Worm (Caenorhabditis elegans): Measurements from ENCODE around the gene F41G3.19.

The F41G3.19 gene

DNA sequence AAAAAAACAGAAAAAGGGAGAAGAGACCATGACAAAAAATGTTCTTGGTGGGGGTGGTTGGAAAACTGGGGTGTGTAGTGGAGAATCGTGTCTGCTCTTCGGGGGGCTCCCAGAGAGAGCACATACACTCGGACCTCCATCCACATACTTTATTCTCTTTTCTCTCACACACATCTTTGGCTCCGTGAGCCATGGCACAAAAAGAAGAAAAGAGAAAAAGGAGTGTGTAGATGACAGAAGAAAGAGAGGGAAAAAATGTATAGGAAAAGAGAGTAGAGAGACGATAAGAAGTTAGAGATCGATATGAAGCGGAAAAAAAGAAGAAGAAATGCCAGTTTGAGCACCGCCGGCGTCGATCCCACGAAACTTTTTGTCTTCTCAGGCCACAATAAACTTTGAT, 42.9 kb downstream of the F41G3.19 start:
- TF ChIP-seq hmg-11 (tag; optimal IDR thresholded peaks at IDR 0.05) (peak; percentile 37), unc-62 (GFP tag; optimal IDR thresholded peaks at IDR 0.05) (peak; percentile 15), eor-1 (tag; optimal IDR thresholded peaks at IDR 0.05) (no peak), nhr-76 (tag; optimal IDR thresholded peaks at IDR 0.05) (no peak), lin-15B (tag; optimal IDR thresholded peaks at IDR 0.05) (peak; percentile 21), egl-5 (tag; optimal IDR thresholded peaks at IDR 0.05) (peak; percentile 18), nfya-1 (tag; optimal IDR thresholded peaks at IDR 0.05; ENCODE audit: insufficient read depth) (peak; percentile 78), lin-39 (tag; optimal IDR thresholded peaks at IDR 0.05) (peak; percentile 65)

DNA sequence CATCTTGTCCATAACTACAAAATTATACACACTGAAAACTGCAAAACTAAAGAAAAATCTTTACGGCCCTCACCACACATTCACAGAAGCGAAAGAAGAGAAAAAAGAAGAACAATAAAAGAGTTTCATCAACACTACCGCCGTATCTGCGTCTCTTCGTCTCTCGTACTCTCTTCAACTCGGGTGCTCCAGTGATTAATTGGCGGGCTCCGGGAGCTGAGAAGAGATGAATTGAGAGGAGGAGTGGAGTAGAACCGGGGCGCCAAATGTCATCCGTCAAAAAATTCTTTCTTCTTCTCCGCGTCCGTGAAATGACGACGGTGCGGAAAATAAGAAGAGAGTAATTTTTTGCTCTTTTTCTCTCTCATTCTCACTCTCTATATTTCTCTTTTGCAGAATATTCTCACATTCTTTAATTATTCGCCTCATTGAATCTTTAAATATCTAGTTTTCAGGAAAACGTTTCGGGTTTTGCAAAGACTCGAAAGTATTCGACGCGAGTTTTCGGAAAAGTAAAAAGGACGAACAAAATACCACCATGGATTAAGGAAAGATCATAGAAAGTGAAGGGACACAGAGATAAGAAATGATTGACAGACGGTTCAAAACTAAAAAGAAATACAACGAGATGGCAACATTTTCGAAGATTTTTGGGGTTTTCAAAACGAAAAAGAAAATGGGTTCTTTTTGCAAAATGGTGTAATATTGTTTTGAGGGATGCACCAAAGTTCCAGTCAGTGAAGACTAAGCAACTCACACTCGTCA, 44.2 kb downstream of the F41G3.19 start:
- TF ChIP-seq ceh-9 (tag; optimal IDR thresholded peaks at IDR 0.05) (no peak), elt-1 (tag; optimal IDR thresholded peaks at IDR 0.05) (peak; percentile 0), pqm-1 (tag; optimal IDR thresholded peaks at IDR 0.05) (no peak), unc-62 (GFP tag; optimal IDR thresholded peaks at IDR 0.05) (peak; percentile 27), nhr-237 (tag; optimal IDR thresholded peaks at IDR 0.05) (no peak), elt-2 (tag; optimal IDR thresholded peaks at IDR 0.05) (no peak), ztf-11 (tag; optimal IDR thresholded peaks at IDR 0.05) (no peak), ceh-28 (tag; optimal IDR thresholded peaks at IDR 0.05) (no peak), nhr-25 (tag; optimal IDR thresholded peaks at IDR 0.05) (no peak), ZK546.5 (tag; optimal IDR thresholded peaks at IDR 0.05) (no peak), lsy-12 (tag; optimal IDR thresholded peaks at IDR 0.05) (no peak), lin-39 (tag; optimal IDR thresholded peaks at IDR 0.05) (peak; percentile 96), nfya-1 (tag; optimal IDR thresholded peaks at IDR 0.05; ENCODE audit: insufficient read depth) (peak; percentile 52), nhr-23 (tag; optimal IDR thresholded peaks at IDR 0.05) (no peak), ztf-4 (tag; optimal IDR thresholded peaks at IDR 0.05) (no peak), nhr-43 (tag; optimal IDR thresholded peaks at IDR 0.05; ENCODE audit: poor library complexity, severe bottlenecking) (no peak), ama-1 (optimal IDR thresholded peaks at IDR 0.05) (no peak), zag-1 (tag; optimal IDR thresholded peaks at IDR 0.05) (no peak)

DNA sequence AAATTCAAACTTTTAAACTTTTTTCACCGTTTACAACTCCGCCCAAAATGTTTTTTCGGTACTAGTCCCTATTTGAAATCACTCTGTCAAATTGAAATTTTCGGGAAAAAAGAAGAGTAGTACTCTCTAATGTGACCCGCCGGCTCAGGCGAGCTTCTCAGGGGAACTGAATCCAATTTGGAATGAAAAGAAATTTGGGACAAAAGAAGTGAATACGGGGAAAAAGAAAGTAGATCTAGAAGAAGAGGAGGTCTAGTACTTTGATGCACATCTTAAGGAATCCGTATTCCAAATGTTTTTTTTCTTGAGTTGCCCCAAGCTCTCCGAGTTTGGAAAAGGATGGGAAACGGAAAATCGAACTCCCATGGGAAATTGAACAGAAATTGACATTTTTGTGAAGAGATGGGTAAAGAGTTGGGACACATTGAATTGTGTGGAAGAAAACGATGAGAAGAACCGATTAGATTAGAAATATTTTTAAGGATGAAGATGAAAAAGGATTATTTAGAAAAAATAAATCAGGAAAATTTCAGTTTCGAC, 45.3 kb downstream of the F41G3.19 start:
- TF ChIP-seq egl-27 (tag; optimal IDR thresholded peaks at IDR 0.05) = no peak
- TF ChIP-seq fkh-10 (GFP tag; optimal IDR thresholded peaks at IDR 0.05) = peak; percentile 44
- no peak for TF ChIP-seq ceh-9 (tag; optimal IDR thresholded peaks at IDR 0.05)

DNA sequence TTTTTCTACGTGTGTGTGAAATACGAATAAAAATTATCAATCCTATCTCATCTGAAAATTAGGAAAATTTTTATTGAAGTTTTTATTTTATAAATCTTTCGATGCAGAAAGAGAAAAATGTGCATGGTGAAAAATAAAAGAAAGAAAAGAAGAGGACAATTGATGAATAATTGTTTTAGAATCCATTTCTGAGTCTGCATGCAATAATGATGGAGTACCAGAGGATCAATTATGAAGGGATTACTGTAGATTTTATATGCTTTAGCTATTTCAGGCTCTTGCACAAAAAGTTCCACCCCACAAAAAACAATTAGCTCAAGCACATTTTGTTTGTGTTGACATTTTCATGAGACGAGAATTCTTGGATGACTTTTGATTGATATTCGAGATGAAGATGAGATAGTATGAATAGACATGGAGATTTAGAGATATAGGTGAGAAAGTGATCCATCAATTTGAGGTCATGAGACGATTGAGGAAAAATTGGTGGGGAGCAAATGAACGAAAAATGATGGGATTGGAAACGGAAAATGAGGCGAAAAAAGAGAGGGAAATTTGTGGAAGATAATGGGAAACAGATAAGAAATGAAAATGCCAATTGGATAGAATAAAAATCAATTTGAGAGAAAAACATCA, 46.2 kb downstream of the F41G3.19 start, which contains the start of gene rpy-1:
Gene rpy-1 (minus strand): TSS at position 51 of the 636 bp plus-strand sequence.
- TF ChIP-seq ceh-16 (tag; optimal IDR thresholded peaks at IDR 0.05) (no peak), pha-4 (tag; optimal IDR thresholded peaks at IDR 0.05) (no peak), egl-5 (tag; optimal IDR thresholded peaks at IDR 0.05) (peak; percentile 32), mml-1 (tag; optimal IDR thresholded peaks at IDR 0.05) (no peak), fos-1 (tag; optimal IDR thresholded peaks at IDR 0.05) (no peak), lin-39 (tag; optimal IDR thresholded peaks at IDR 0.05) (peak; percentile 46), elt-1 (tag; optimal IDR thresholded peaks at IDR 0.05) (no peak), ceh-82 (tag; optimal IDR thresholded peaks at IDR 0.05) (no peak), hmg-11 (tag; optimal IDR thresholded peaks at IDR 0.05) (no peak), nfya-1 (tag; optimal IDR thresholded peaks at IDR 0.05; ENCODE audit: insufficient read depth) (peak; percentile 0), skn-1 (tag; optimal IDR thresholded peaks at IDR 0.05) (no peak), fkh-2 (tag; optimal IDR thresholded peaks at IDR 0.05) (no peak), nhr-23 (tag; optimal IDR thresholded peaks at IDR 0.05) (no peak), ztf-4 (tag; optimal IDR thresholded peaks at IDR 0.05) (no peak), egl-27 (tag; optimal IDR thresholded peaks at IDR 0.05) (no peak), lin-15B (tag; optimal IDR thresholded peaks at IDR 0.05) (no peak), unc-62 (GFP tag; optimal IDR thresholded peaks at IDR 0.05) (no peak), lsy-12 (tag; optimal IDR thresholded peaks at IDR 0.05) (no peak)
